Fruit fly (Drosophila melanogaster) whole organism, prepupa: ENCODE measurements around the gene CG12984.
A peak's percentile ranks its signal among the peaks of the same experiment; 100 is the strongest.

Experiments
- CG10631 ChIP-seq: fragments of 200-800 bp; sonication (Bioruptor generic); optimal IDR thresholded peaks from 2 replicates; lab custom pipeline; 2016; ENCODE audit warnings: missing biosample characterization, missing genetic modification characterization
- CG10669 ChIP-seq: fragments of 200-800 bp; sonication (Bioruptor generic); optimal IDR thresholded peaks from 3 replicates; lab custom pipeline; 2018; ENCODE audit warnings: missing biosample characterization, mild to moderate bottlenecking, missing genetic modification characterization, moderate library complexity
- CG11762 ChIP-seq: fragments of 200-800 bp; sonication (Bioruptor generic); optimal IDR thresholded peaks from 3 replicates; lab custom pipeline; 2016; ENCODE audit warnings: missing biosample characterization, missing genetic modification characterization; ENCODE audit not compliant: insufficient read depth
- CG11902 ChIP-seq: fragments of 200-800 bp; sonication (Bioruptor generic); optimal IDR thresholded peaks from 3 replicates; lab custom pipeline; 2016; ENCODE audit warnings: missing biosample characterization, missing genetic modification characterization
- CG15336 ChIP-seq: fragments of 200-800 bp; sonication (Bioruptor generic); IDR thresholded peaks from 2 replicates; pipeline ENCODE4 v1.3.6; 2022; ENCODE audit warnings: missing biosample characterization, missing genetic modification characterization
- CG16779 ChIP-seq: fragments of 200-800 bp; sonication (Bioruptor generic); optimal IDR thresholded peaks from 3 replicates; lab custom pipeline; 2017; ENCODE audit warnings: missing biosample characterization, mild to moderate bottlenecking, missing genetic modification characterization
- CG3032 ChIP-seq: fragments of 200-800 bp; optimal IDR thresholded peaks from 2 replicates; lab custom pipeline; 2019; ENCODE audit warnings: missing biosample characterization, mild to moderate bottlenecking, missing genetic modification characterization, moderate library complexity
- CG32006 ChIP-seq: fragments of 200-800 bp; sonication (Bioruptor generic); optimal IDR thresholded peaks from 3 replicates; lab custom pipeline; 2017; ENCODE audit warnings: missing biosample characterization, mild to moderate bottlenecking, missing genetic modification characterization
- CG3919 ChIP-seq: fragments of 200-800 bp; sonication (Bioruptor generic); optimal IDR thresholded peaks from 3 replicates; lab custom pipeline; 2016; ENCODE audit warnings: missing biosample characterization, missing genetic modification characterization
- CG4318 ChIP-seq: fragments of 200-800 bp; sonication (Bioruptor generic); optimal IDR thresholded peaks from 3 replicates; lab custom pipeline; 2017; ENCODE audit warnings: missing biosample characterization, mild to moderate bottlenecking, missing genetic modification characterization
- CG6163 ChIP-seq: fragments of 200-800 bp; sonication (Bioruptor generic); IDR thresholded peaks from 3 replicates; pipeline ENCODE4 v1.3.6; 2022; ENCODE audit warnings: missing biosample characterization, missing genetic modification characterization
- CG6276 ChIP-seq: fragments of 200-800 bp; sonication (Bioruptor generic); optimal IDR thresholded peaks from 2 replicates; lab custom pipeline; 2017; ENCODE audit warnings: missing biosample characterization, mild to moderate bottlenecking, missing genetic modification characterization
- CG6808 ChIP-seq: fragments of 200-800 bp; sonication (Bioruptor generic); optimal IDR thresholded peaks from 3 replicates; lab custom pipeline; 2017; ENCODE audit warnings: missing biosample characterization, missing genetic modification characterization, mild to moderate bottlenecking, moderate library complexity, missing genetic modification reagents
- CG6854 ChIP-seq: fragments of 200-800 bp; sonication (Bioruptor generic); optimal IDR thresholded peaks from 2 replicates; lab custom pipeline; 2017; ENCODE audit warnings: missing biosample characterization, mild to moderate bottlenecking, missing genetic modification characterization
- CG7368 ChIP-seq: fragments of 200-800 bp; sonication (Bioruptor generic); optimal IDR thresholded peaks from 3 replicates; lab custom pipeline; 2016; ENCODE audit warnings: missing biosample characterization, missing genetic modification characterization
- CG8119 ChIP-seq: fragments of 200-800 bp; sonication (Bioruptor generic); IDR thresholded peaks from 3 replicates; pipeline ENCODE4 v1.3.6; 2022; ENCODE audit warnings: missing biosample characterization, missing genetic modification characterization
- CG8319 ChIP-seq: fragments of 200-800 bp; sonication (Bioruptor generic); optimal IDR thresholded peaks from 3 replicates; lab custom pipeline; 2016; ENCODE audit warnings: missing biosample characterization, missing genetic modification characterization
- CG8632 ChIP-seq: fragments of 200-800 bp; sonication (Bioruptor generic); optimal IDR thresholded peaks from 3 replicates; lab custom pipeline; 2016; ENCODE audit warnings: missing biosample characterization, missing genetic modification characterization
- CG9139 ChIP-seq: fragments of 200-800 bp; sonication (Bioruptor generic); optimal IDR thresholded peaks from 3 replicates; lab custom pipeline; 2017; ENCODE audit warnings: missing biosample characterization, mild to moderate bottlenecking, missing genetic modification characterization
- Eip75B ChIP-seq: fragments of 200-800 bp; sonication (Bioruptor generic); optimal IDR thresholded peaks from 3 replicates; lab custom pipeline; 2016; ENCODE audit warnings: missing biosample characterization, missing genetic modification characterization
- Eip78C ChIP-seq: fragments of 200-800 bp; sonication (Bioruptor generic); peaks from one replicate; lab custom pipeline; 2016; ENCODE audit warnings: missing biosample characterization, missing genetic modification characterization
- Ets21C ChIP-seq: fragments of 200-800 bp; sonication (Bioruptor generic); optimal IDR thresholded peaks from 3 replicates; lab custom pipeline; 2016; ENCODE audit warnings: missing biosample characterization, missing genetic modification characterization
- Ets96B ChIP-seq: fragments of 200-800 bp; optimal IDR thresholded peaks from 2 replicates; lab custom pipeline; 2019; ENCODE audit warnings: missing biosample characterization, mild to moderate bottlenecking, missing genetic modification characterization, moderate library complexity
- Hr38 ChIP-seq: sonication (Bioruptor generic); optimal IDR thresholded peaks from 2 replicates; lab custom pipeline; 2016; ENCODE audit warnings: missing biosample characterization, missing genetic modification characterization
- Hr4 ChIP-seq: fragments of 200-800 bp; sonication (Bioruptor generic); optimal IDR thresholded peaks from 3 replicates; lab custom pipeline; 2016; ENCODE audit warnings: missing biosample characterization, missing genetic modification characterization
- Lpt ChIP-seq: fragments of 200-800 bp; sonication (Bioruptor generic); optimal IDR thresholded peaks from 3 replicates; lab custom pipeline; 2016; ENCODE audit warnings: missing biosample characterization, missing genetic modification characterization
- OdsH ChIP-seq: fragments of 200-800 bp; sonication (Bioruptor generic); optimal IDR thresholded peaks from 3 replicates; lab custom pipeline; 2016; ENCODE audit warnings: missing biosample characterization, missing genetic modification characterization
- Sox102F ChIP-seq: fragments of 200-800 bp; sonication (Bioruptor generic); optimal IDR thresholded peaks from 2 replicates; lab custom pipeline; 2016; ENCODE audit warnings: missing biosample characterization, mild to moderate bottlenecking, missing genetic modification characterization
- Sox14 ChIP-seq: fragments of 200-800 bp; sonication (Bioruptor generic); optimal IDR thresholded peaks from 3 replicates; lab custom pipeline; 2016; ENCODE audit warnings: missing biosample characterization, missing genetic modification characterization
- Sox15 ChIP-seq: fragments of 200-800 bp; sonication (Bioruptor generic); optimal IDR thresholded peaks from 3 replicates; lab custom pipeline; 2016; ENCODE audit warnings: missing biosample characterization, missing genetic modification characterization
- achi ChIP-seq: fragments of 200-800 bp; sonication (Bioruptor generic); optimal IDR thresholded peaks from 3 replicates; lab custom pipeline; 2016; ENCODE audit warnings: missing biosample characterization, missing genetic modification characterization
- acj6 ChIP-seq: fragments of 200-800 bp; sonication (Bioruptor generic); optimal IDR thresholded peaks from 3 replicates; lab custom pipeline; 2016; ENCODE audit warnings: missing biosample characterization, missing genetic modification characterization
- cyc ChIP-seq: fragments of 200-800 bp; sonication (Bioruptor generic); optimal IDR thresholded peaks from 3 replicates; lab custom pipeline; 2016; ENCODE audit warnings: missing biosample characterization, missing genetic modification characterization
- dac ChIP-seq: fragments of 200-800 bp; sonication (Bioruptor generic); optimal IDR thresholded peaks from 2 replicates; lab custom pipeline; 2017; ENCODE audit warnings: missing biosample characterization, mild to moderate bottlenecking, missing genetic modification characterization
- eg ChIP-seq: fragments of 200-800 bp; sonication (Bioruptor generic); IDR thresholded peaks from 3 replicates; pipeline ENCODE4 v1.3.6; 2022; ENCODE audit warnings: missing biosample characterization, missing genetic modification characterization
- esn ChIP-seq: fragments of 200-800 bp; sonication (Bioruptor generic); optimal IDR thresholded peaks from 2 replicates; lab custom pipeline; 2016; ENCODE audit warnings: missing biosample characterization, mild to moderate bottlenecking, missing genetic modification characterization, moderate library complexity
- fd59A ChIP-seq: fragments of 200-800 bp; sonication (Bioruptor generic); optimal IDR thresholded peaks from 2 replicates; lab custom pipeline; 2017; ENCODE audit warnings: missing biosample characterization, mild to moderate bottlenecking, missing genetic modification characterization, missing genetic modification reagents
- fd85E ChIP-seq: fragments of 200-800 bp; sonication (Bioruptor generic); optimal IDR thresholded peaks from 3 replicates; lab custom pipeline; 2016; ENCODE audit warnings: missing biosample characterization, missing genetic modification characterization
- net ChIP-seq: fragments of 200-800 bp; sonication (Bioruptor generic); optimal IDR thresholded peaks from 3 replicates; lab custom pipeline; 2016; ENCODE audit warnings: missing biosample characterization, missing genetic modification characterization
- pdm3 ChIP-seq: fragments of 200-800 bp; sonication (Bioruptor generic); optimal IDR thresholded peaks from 3 replicates; lab custom pipeline; 2016; ENCODE audit warnings: missing biosample characterization, missing genetic modification characterization
- salr ChIP-seq, 2 experiments: fragments of 200-800 bp; sonication (Bioruptor generic); optimal IDR thresholded peaks; 3 replicates each; lab custom pipeline; 2016 to 2018; ENCODE audit warnings: missing biosample characterization in 2 of 2, missing genetic modification characterization in 2 of 2, mild to moderate bottlenecking in 1 of 2
- spab ChIP-seq: fragments of 200-800 bp; sonication (Bioruptor generic); optimal IDR thresholded peaks from 2 replicates; lab custom pipeline; 2017; ENCODE audit warnings: missing biosample characterization, mild to moderate bottlenecking, missing genetic modification characterization, missing genetic modification reagents
- ss ChIP-seq, 2 experiments: fragments of 200-800 bp; sonication (Bioruptor generic); optimal IDR thresholded peaks; 2 replicates in 1 of 2; 3 replicates in 1 of 2; lab custom pipeline; 2017 to 2018; ENCODE audit warnings: mild to moderate bottlenecking in 2 of 2, missing biosample characterization in 2 of 2, missing genetic modification characterization in 2 of 2, moderate library complexity in 1 of 2
- svp ChIP-seq: fragments of 200-800 bp; sonication (Bioruptor generic); peaks from one replicate; lab custom pipeline; 2016; ENCODE audit warnings: missing biosample characterization, missing genetic modification characterization
- topi ChIP-seq: fragments of 200-800 bp; sonication (Bioruptor generic); optimal IDR thresholded peaks from 3 replicates; lab custom pipeline; 2016; ENCODE audit warnings: missing biosample characterization, missing genetic modification characterization
- vri ChIP-seq: fragments of 200-800 bp; sonication (Bioruptor generic); optimal IDR thresholded peaks from 3 replicates; lab custom pipeline; 2016; ENCODE audit warnings: missing biosample characterization, mild to moderate bottlenecking, missing genetic modification characterization

CG12984 gene

DNA sequence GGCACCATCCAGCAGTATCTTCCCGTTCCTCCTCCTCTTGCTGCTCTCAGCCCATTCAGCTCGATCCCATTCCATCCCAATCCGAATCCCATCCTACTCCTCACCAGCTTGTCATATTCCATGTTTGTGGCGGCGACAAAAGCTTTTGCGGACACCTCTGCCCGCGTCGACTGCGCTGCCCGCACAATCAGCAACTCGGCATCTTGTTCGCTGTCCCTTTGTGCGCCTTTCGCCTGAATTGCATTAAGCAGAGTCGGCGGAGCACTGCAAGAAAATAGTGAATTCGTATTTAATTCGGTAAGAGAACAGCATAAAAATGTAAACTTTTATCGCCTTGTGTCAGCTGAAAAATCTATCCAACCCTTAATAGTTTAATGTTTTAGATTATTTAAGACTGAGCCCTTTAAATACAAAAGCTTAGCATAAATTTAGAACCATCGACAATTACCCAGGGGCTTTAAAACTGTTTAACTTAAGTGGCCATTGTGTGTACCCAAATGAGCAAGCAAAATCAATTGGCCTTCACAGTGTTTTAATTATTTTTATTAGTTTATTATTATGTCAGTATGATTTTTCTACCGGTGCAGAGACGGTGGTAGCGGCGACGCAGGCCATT, 40.8 kb upstream of the CG12984 start (continued):
- TF ChIP-seq Ets21C (GFP tag; lab: Kevin White, UChicago) (peak; percentile 83), CG10631 (peak; percentile 94), topi (GFP tag; lab: Kevin White, UChicago) (peak; percentile 93), CG6163 (GFP tag; lab: Robert Waterston, UW) (peak; percentile 71; the same call in 1 of the 3 replicates), CG6276 (GFP tag; lab: Kevin White, UChicago) (peak; percentile 83), Hr38 (GFP tag; lab: Kevin White, UChicago) (no peak), OdsH (peak; percentile 94), dac (GFP tag; lab: Kevin White, UChicago) (peak; percentile 88), cyc (peak; percentile 87), CG3032 (tag; lab: Kevin White, UChicago) (peak; percentile 97), Eip75B (GFP tag; lab: Kevin White, UChicago) (peak; percentile 91), net (GFP tag; lab: Kevin White, UChicago) (peak; percentile 89), esn (peak; percentile 94), CG4318 (GFP tag; lab: Kevin White, UChicago) (peak; percentile 88)
- TF ChIP-seq, all 60 proteins: peak for 57

DNA sequence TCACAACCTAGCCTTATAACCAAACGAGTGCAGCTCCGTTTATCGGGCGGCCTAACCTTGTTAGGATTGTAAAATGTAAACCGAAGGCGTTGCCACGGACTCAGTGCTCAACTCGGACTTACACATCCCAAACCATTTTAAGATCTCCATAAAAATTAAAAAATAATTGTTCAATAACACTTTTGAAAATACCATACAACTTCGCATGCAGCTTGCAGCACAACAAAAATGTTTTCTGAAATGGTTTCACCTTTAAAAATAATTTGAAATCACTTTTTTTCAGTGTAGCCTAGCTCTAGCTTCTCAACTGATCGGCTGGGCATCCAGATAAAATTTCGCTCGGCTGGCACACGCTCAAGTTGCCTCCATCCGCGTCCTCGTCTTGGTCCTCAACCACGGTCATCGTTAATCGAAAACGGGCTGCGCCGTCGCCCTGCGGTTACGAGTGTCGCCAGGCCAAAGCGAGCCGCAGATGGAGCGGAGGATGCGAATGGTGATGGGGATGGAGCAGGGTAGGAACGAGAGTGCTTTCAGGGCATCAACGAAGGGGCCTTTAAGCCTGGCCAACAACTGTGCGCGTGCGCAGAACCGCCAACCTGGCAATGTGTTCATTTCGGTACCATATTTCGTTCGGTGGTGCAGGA, 39.9 kb upstream of the CG12984 start:
- TF ChIP-seq CG6276 (GFP tag; lab: Kevin White, UChicago) (peak; percentile 59), Hr38 (GFP tag; lab: Kevin White, UChicago) (no peak), CG11902 (peak; percentile 67), CG6854 (GFP tag; lab: Kevin White, UChicago) (peak; percentile 65), dac (GFP tag; lab: Kevin White, UChicago) (peak; percentile 60), CG7368 (GFP tag; lab: Kevin White, UChicago) (peak; percentile 74), pdm3 (GFP tag; lab: Kevin White, UChicago) (peak; percentile 84), Ets96B (tag; lab: Kevin White, UChicago) (peak; percentile 89), Sox15 (peak; percentile 67), Hr4 (GFP tag; lab: Kevin White, UChicago) (peak; percentile 79), CG32006 (GFP tag; lab: Kevin White, UChicago) (peak; percentile 77), achi (GFP tag; lab: Kevin White, UChicago) (peak; percentile 86), CG8632 (peak; percentile 78), CG6808 (GFP tag; lab: Kevin White, UChicago) (peak; percentile 76), CG16779 (tag; lab: Kevin White, UChicago) (peak; percentile 80), CG8319 (peak; percentile 81), Eip75B (GFP tag; lab: Kevin White, UChicago) (peak; percentile 83), topi (GFP tag; lab: Kevin White, UChicago) (peak; percentile 76), esn (peak; percentile 61), CG3919 (GFP tag; lab: Kevin White, UChicago) (peak; percentile 91), CG15336 (peak; percentile 80), ss (GFP tag; optimal IDR thresholded peaks at IDR 0.05; lab: Kevin White, UChicago) (peak in 1 of 2 experiments; percentile 72), Sox102F (GFP tag; lab: Kevin White, UChicago) (peak; percentile 70), Lpt (GFP tag; lab: Kevin White, UChicago) (peak; percentile 70), eg (GFP tag; lab: Robert Waterston, UW) (peak; percentile 79), cyc (peak; percentile 68), fd59A (GFP tag; lab: Kevin White, UChicago) (peak; percentile 84), Eip78C (peak; percentile 96), spab (peak; percentile 80), CG11762 (GFP tag; lab: Kevin White, UChicago) (peak; percentile 78), CG9139 (GFP tag; lab: Kevin White, UChicago) (peak; percentile 62), fd85E (peak; percentile 53), vri (GFP tag; lab: Kevin White, UChicago) (peak; percentile 48), OdsH (peak; percentile 89), svp (GFP tag; lab: Kevin White, UChicago) (peak; percentile 7), Ets21C (GFP tag; lab: Kevin White, UChicago) (peak; percentile 47), acj6 (GFP tag; lab: Kevin White, UChicago) (peak; percentile 88), CG8119 (GFP tag; lab: Robert Waterston, UW) (peak; percentile 85), salr (GFP tag; optimal IDR thresholded peaks at IDR 0.05; lab: Kevin White, UChicago) (peak; percentile 58 to 84), CG10669 (GFP tag; lab: Kevin White, UChicago) (peak; percentile 87), Sox14 (GFP tag; lab: Kevin White, UChicago) (peak; percentile 86)
